Fruit fly (Drosophila melanogaster): ENCODE data around the gene bocks.
A peak's percentile ranks its signal among the peaks of the same experiment; 100 is the strongest.

The bocks gene

DNA sequence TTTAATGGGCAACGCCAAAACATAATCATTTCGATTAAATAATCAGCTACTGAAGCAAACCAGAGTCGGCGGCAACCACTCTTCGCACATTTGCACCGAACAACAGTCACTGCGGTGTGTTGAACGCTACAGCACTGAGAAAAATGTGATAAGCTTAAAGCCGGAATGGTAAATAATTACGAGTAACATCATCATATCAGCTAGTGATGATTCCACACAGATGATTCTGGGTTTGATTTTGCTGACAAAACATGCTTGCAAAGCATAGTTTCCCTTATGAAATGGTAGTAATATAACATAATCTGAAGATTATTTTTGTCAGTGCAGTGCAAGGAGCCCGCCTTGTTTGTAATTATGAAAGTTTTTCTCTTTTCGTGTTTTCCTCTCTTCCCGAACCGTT lies 7.3 kb upstream of the bocks start (continued):
- TF ChIP-seq sob (GFP tag; IDR thresholded peaks at IDR 0.05) (peak; percentile 20; the same call in 1 of the 2 replicates), CG12659 (GFP tag; optimal IDR thresholded peaks at IDR 0.05) (peak; percentile 14), Bdp1 (GFP tag; optimal IDR thresholded peaks at IDR 0.05) (no peak), cad (GFP tag; optimal IDR thresholded peaks at IDR 0.05) (no peak), CG8924 (tag; optimal IDR thresholded peaks at IDR 0.05) (peak; percentile 46), tna (GFP tag; IDR thresholded peaks at IDR 0.05; ENCODE audit: partially characterized antibody) (no peak), bab2 (GFP tag; optimal IDR thresholded peaks at IDR 0.05) (no peak), CG10431 (GFP tag; optimal IDR thresholded peaks at IDR 0.05) (no peak), grau (tag; optimal IDR thresholded peaks at IDR 0.05) (peak; percentile 63), insv (GFP tag; optimal IDR thresholded peaks at IDR 0.05) (no peak), fd64A (GFP tag; optimal IDR thresholded peaks at IDR 0.05) (peak; percentile 58), CG14710 (tag; optimal IDR thresholded peaks at IDR 0.05) (peak; percentile 71), CG13775 (GFP tag; optimal IDR thresholded peaks at IDR 0.05) (peak; percentile 8), CG6813 (GFP tag; optimal IDR thresholded peaks at IDR 0.05) (peak; percentile 28), CG30403 (GFP tag; optimal IDR thresholded peaks at IDR 0.05) (peak; percentile 44), Adf1 (GFP tag; IDR thresholded peaks at IDR 0.05) (no peak), CG2129 (GFP tag; IDR thresholded peaks at IDR 0.05; ENCODE audit: partially characterized antibody) (no peak), CG7372 (GFP tag; IDR thresholded peaks at IDR 0.05) (no peak), CG18764 (GFP tag; optimal IDR thresholded peaks at IDR 0.05) (peak; percentile 13), CG12236 (GFP tag; optimal IDR thresholded peaks at IDR 0.05) (peak; percentile 26), Atf3 (GFP tag; optimal IDR thresholded peaks at IDR 0.05) (peak; percentile 51), D (optimal IDR thresholded peaks at IDR 0.05) (no peak), D (GFP tag; optimal IDR thresholded peaks at IDR 0.05) (peak; percentile 68), Hr51 (GFP tag; optimal IDR thresholded peaks at IDR 0.05) (peak; percentile 14 to 59), ken (GFP tag; IDR thresholded peaks at IDR 0.05) (no peak; the same call in 2 of the 3 replicates), CG9932 (GFP tag; IDR thresholded peaks at IDR 0.05) (no peak), luna (GFP tag; optimal IDR thresholded peaks at IDR 0.05) (no peak), zfh1 (GFP tag; IDR thresholded peaks at IDR 0.05) (peak; percentile 75), CG10959 (GFP tag; IDR thresholded peaks at IDR 0.05) (no peak), Sin3A (optimal IDR thresholded peaks at IDR 0.05) (no peak), Bteb2 (GFP tag; optimal IDR thresholded peaks at IDR 0.05) (no peak), CG12219 (GFP tag; optimal IDR thresholded peaks at IDR 0.05) (peak; percentile 59), lilli (GFP tag; optimal IDR thresholded peaks at IDR 0.05) (peak; percentile 47), eve (GFP tag; optimal IDR thresholded peaks at IDR 0.05) (peak in 1 of 2 experiments; percentile 85), CG12769 (tag; optimal IDR thresholded peaks at IDR 0.05) (peak; percentile 51), CG16815 (GFP tag; optimal IDR thresholded peaks at IDR 0.05) (peak; percentile 40), Fer2 (tag; optimal IDR thresholded peaks at IDR 0.05) (no peak), wek (GFP tag; optimal IDR thresholded peaks at IDR 0.05) (no peak), CG16779 (GFP tag; IDR thresholded peaks at IDR 0.05) (no peak), gem (tag; optimal IDR thresholded peaks at IDR 0.05) (peak; percentile 78), dm (GFP tag; optimal IDR thresholded peaks at IDR 0.05) (no peak), sc (optimal IDR thresholded peaks at IDR 0.05) (no peak), sc (GFP tag; optimal IDR thresholded peaks at IDR 0.05) (peak; percentile 38), bcd (GFP tag; optimal IDR thresholded peaks at IDR 0.05) (peak; percentile 55), Ravus (GFP tag; IDR thresholded peaks at IDR 0.05) (no peak), sima (GFP tag; optimal IDR thresholded peaks at IDR 0.05) (no peak), repo (GFP tag; optimal IDR thresholded peaks at IDR 0.05) (no peak), oc (tag; optimal IDR thresholded peaks at IDR 0.05) (peak; percentile 44), pfk (GFP tag; optimal IDR thresholded peaks at IDR 0.05) (no peak), ato (GFP tag; IDR thresholded peaks at IDR 0.05; ENCODE audit: partially characterized antibody) (no peak), BEAF-32 (GFP tag; optimal IDR thresholded peaks at IDR 0.05) (no peak), ci (GFP tag; IDR thresholded peaks at IDR 0.05) (peak; percentile 75; the same call in 2 of the 3 replicates)

Data from whole organism, embryonic.